Fruit fly (Drosophila melanogaster) whole organism, embryonic: ENCODE results near the gene Acbp6.

Source experiments
- CG11695 ChIP-seq: fragments of 200-800 bp; sonication (Bioruptor generic); IDR thresholded peaks from 3 replicates; pipeline ENCODE4 v1.3.6; 2022; ENCODE audit warnings: missing biosample characterization, missing genetic modification characterization
- CG14441 ChIP-seq: fragments of 200-800 bp; sonication (Bioruptor generic); IDR thresholded peaks from 2 replicates; pipeline ENCODE4 v1.3.6; 2022; ENCODE audit warnings: missing biosample characterization, missing genetic modification characterization
- CG4424 ChIP-seq: fragments of 200-800 bp; sonication (Bioruptor generic); optimal IDR thresholded peaks from 3 replicates; lab custom pipeline; 2016; ENCODE audit warnings: missing biosample characterization, missing genetic modification characterization
- Dll ChIP-seq: fragments of 200-800 bp; sonication (Bioruptor generic); IDR thresholded peaks from 4 replicates; pipeline ENCODE4 v1.3.6; 2022; ENCODE audit warnings: missing biosample characterization, missing genetic modification characterization; ENCODE audit not compliant: partially characterized antibody
- pan ChIP-seq, 4 experiments: fragments of >200 bp in 3 of 4; fragments of 200-800 bp in 1 of 4; sonication (Bioruptor generic) in 1 of 4; optimal IDR thresholded peaks in 3 of 4; IDR thresholded peaks in 1 of 4; 2 replicates each; pipeline versions ENCODE4 v1.3.6 to Lab custom; 2017 to 2022; ENCODE audit warnings: missing biosample characterization in 2 of 4, missing genetic modification characterization in 2 of 4, mixed read lengths in 1 of 4
- stc ChIP-seq: fragments of 200-800 bp; sonication (Bioruptor generic); IDR thresholded peaks from 2 replicates; pipeline ENCODE4 v1.3.6; 2022; ENCODE audit warnings: missing biosample characterization, missing genetic modification characterization

DNA sequence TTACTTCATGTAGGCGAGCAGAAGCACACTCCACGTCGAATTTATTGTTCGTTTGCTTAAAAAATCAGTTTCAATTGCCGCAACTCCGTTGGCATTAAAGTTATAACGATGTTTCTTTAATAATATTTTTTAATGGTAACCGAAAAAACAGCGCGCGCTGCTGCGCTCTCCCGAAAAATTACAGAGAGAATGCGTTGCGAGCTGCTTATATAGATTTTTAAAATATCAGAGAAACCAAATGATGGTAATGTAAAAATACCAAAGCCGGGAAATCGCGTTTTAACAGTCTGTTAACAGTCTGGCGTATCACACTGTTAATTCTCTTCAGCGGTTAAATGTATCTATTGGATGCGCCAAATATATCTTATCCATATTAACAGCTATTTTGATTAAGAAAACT is 28.2 kb downstream of the Acbp6 start, which contains the start of gene corn:
- TF ChIP-seq CG11695 (GFP tag; lab: Robert Waterston, UW) (no peak), stc (no peak), pan (optimal IDR thresholded peaks at IDR 0.05; lab: Kevin White, UChicago) (no peak), pan (GFP tag; optimal IDR thresholded peaks at IDR 0.05 in 1 of 2, IDR thresholded peaks at IDR 0.05 in 1 of 2) (no peak), CG14441 (GFP tag; lab: Robert Waterston, UW) (no peak), Dll (no peak), CG4424 (GFP tag; lab: Kevin White, UChicago) (no peak)
